Fruit fly (Drosophila melanogaster) whole organism, wandering third instar larva: Measurements from ENCODE around the gene CG46456.

Experiments
- Abd-B ChIP-seq: fragments of >200 bp; optimal IDR thresholded peaks from 2 replicates; lab custom pipeline; 2017; ENCODE audit warnings: missing biosample characterization, missing genetic modification characterization
- Mio ChIP-seq: sonication (Bioruptor generic); optimal IDR thresholded peaks from 2 replicates; lab custom pipeline; 2016; ENCODE audit warnings: missing biosample characterization, missing genetic modification characterization
- Myc ChIP-seq: fragments of >200 bp; optimal IDR thresholded peaks from 2 replicates; lab custom pipeline; 2017
- Sp1 ChIP-seq: fragments of 200-800 bp; sonication (Bioruptor generic); optimal IDR thresholded peaks from 3 replicates; lab custom pipeline; 2019; ENCODE audit warnings: missing biosample characterization, mild to moderate bottlenecking, missing genetic modification characterization, moderate library complexity
- dmrt93B ChIP-seq: fragments of 200-800 bp; sonication (Bioruptor generic); optimal IDR thresholded peaks from 2 replicates; lab custom pipeline; 2018; ENCODE audit warnings: missing biosample characterization, mild to moderate bottlenecking, missing genetic modification characterization
- ey ChIP-seq: fragments of 200-800 bp; sonication (Bioruptor generic); optimal IDR thresholded peaks from 2 replicates; lab custom pipeline; 2016; ENCODE audit warnings: missing biosample characterization, missing genetic modification characterization
- h ChIP-seq: fragments of 200-800 bp; sonication (Bioruptor generic); optimal IDR thresholded peaks from 3 replicates; lab custom pipeline; 2016; ENCODE audit warnings: missing biosample characterization, mild to moderate bottlenecking, missing genetic modification characterization
- lola ChIP-seq: fragments of >200 bp; optimal IDR thresholded peaks from 2 replicates; lab custom pipeline; 2017; ENCODE audit warnings: missing biosample characterization, missing genetic modification characterization
- psq ChIP-seq: fragments of 200-800 bp; sonication (Bioruptor generic); optimal IDR thresholded peaks from 3 replicates; lab custom pipeline; 2017; ENCODE audit warnings: missing biosample characterization, mild to moderate bottlenecking, missing genetic modification characterization, moderate library complexity
- tai ChIP-seq: sonication (Bioruptor generic); optimal IDR thresholded peaks from 2 replicates; lab custom pipeline; 2016; ENCODE audit warnings: missing biosample characterization, missing genetic modification characterization
- usp ChIP-seq: fragments of >200 bp; optimal IDR thresholded peaks from 2 replicates; lab custom pipeline; 2017; ENCODE audit warnings: missing biosample characterization, missing genetic modification characterization

DNA sequence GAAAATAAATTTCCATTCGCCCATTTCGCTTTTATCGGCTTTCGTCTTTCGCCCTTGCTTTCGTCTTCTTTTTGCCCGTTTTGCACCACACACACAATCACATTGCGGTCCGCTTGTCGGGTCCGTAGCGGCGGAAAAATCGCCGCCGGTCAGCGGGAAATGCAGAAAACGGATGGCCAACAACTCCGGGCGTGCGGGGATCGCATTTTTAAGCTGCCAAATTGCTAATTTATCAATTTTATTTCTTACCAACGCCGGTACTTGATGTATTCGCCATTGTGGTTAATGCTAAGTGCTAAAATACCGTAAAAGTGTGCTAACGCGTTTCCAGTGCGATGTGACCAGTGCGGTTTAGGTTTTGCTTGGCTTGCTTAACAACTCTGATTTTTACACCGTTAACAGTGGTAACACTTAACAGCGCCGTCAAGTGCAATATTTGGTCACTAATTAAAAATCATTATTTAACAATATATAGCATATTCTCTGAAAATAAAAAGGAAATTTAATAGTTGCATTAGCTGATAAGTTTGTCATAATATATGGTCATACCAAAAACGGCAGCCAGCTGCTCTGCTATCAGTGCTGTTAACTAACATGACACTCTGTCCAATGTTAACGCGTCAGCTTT lies 10.8 kb upstream of the CG46456 start, which contains the start of the genes Uev1A and Membrin:
- TF ChIP-seq h (GFP tag; lab: Kevin White, UChicago) (peak; percentile 15), usp (GFP tag; lab: Kevin White, UChicago) (no peak), Mio (no peak), Sp1 (GFP tag; lab: Kevin White, UChicago) (no peak), dmrt93B (no peak), lola (no peak), tai (GFP tag; lab: Kevin White, UChicago) (no peak), Abd-B (GFP tag; lab: Kevin White, UChicago) (no peak), psq (GFP tag; lab: Kevin White, UChicago) (peak; percentile 10), ey (GFP tag; lab: Kevin White, UChicago) (peak; percentile 4), Myc (lab: Kevin White, UChicago) (peak; percentile 14)
